Fruit fly (Drosophila melanogaster) whole organism: ENCODE results near the gene CG1571.

ENCODE experiments used
- CG8478 ChIP-seq: fragments of >200 bp; optimal IDR thresholded peaks from 2 replicates; lab custom pipeline; 2018; ENCODE audit warnings: inconsistent platforms
- Dll ChIP-seq: fragments of >200 bp; optimal IDR thresholded peaks from 2 replicates; lab custom pipeline; 2017
- EcR ChIP-seq, 2 experiments: fragments of >200 bp; optimal IDR thresholded peaks; 2 replicates each; lab custom pipeline; 2017; ENCODE audit warnings: missing biosample characterization in 2 of 2, missing genetic modification characterization in 2 of 2, missing genetic modification reagents in 2 of 2
- pan ChIP-seq: fragments of >200 bp; optimal IDR thresholded peaks from 2 replicates; lab custom pipeline; 2017
- psq ChIP-seq: fragments of >200 bp; optimal IDR thresholded peaks from 2 replicates; lab custom pipeline; 2017
- usp ChIP-seq: fragments of >200 bp; optimal IDR thresholded peaks from 2 replicates; lab custom pipeline; 2017; ENCODE audit warnings: missing biosample characterization, missing genetic modification characterization, mixed read lengths

DNA sequence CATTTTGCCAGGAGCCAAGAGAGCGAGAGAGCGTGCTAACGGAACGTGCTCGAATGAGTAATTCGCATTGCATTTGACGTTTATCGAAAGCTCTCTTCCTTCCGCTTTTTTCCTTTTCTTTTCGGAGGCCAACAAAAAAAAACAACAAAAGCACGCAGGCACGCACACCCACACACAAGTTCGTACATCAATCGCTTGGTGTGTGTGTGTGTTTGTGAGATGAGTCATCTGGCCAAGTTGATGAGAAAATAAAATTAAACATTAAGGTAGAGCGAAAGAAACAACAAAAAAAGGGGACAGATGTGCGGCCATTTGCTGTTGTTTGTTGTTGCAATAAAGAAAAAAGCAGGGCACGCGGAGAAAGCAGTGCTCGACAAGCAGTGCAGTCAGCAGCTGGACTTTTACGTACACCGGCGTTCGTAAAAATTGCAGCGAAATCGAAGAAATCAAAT is 12.4 kb upstream of the CG1571 start:
- TF ChIP-seq usp (GFP tag; lab: Kevin White, UChicago) = no peak
- no peak for TF ChIP-seq pan (lab: Kevin White, UChicago)
- TF ChIP-seq Dll (lab: Kevin White, UChicago) = no peak
- TF ChIP-seq CG8478 (lab: Kevin White, UChicago) = no peak
- no peak for TF ChIP-seq psq (lab: Kevin White, UChicago)
- no peak for TF ChIP-seq EcR (GFP tag; optimal IDR thresholded peaks at IDR 0.05; lab: Kevin White, UChicago)
